Worm (Caenorhabditis elegans) whole organism, late embryonic: ENCODE results near the gene gcy-37.
A peak's percentile ranks its signal among the peaks of the same experiment; 100 is the strongest.

Experiments
- C08G9.2 ChIP-seq: sonication (generic microtip); optimal IDR thresholded peaks from 2 replicates; lab custom pipeline; 2016; ENCODE audit warnings: mild to moderate bottlenecking, missing genetic modification characterization, moderate library complexity, missing compliant biosample characterization
- K09A11.1 ChIP-seq: sonication (generic microtip); optimal IDR thresholded peaks from 2 replicates; lab custom pipeline; 2017; ENCODE audit warnings: antibody characterized with exemption, mild to moderate bottlenecking, missing genetic modification characterization, missing compliant biosample characterization; ENCODE audit not compliant: insufficient read depth
- T23F11.4 ChIP-seq: fragments of 200-800 bp; sonication (Bioruptor generic); optimal IDR thresholded peaks from 2 replicates; lab custom pipeline; 2018; ENCODE audit warnings: mild to moderate bottlenecking, missing genetic modification characterization, missing compliant biosample characterization
- Y22D7AL.16 ChIP-seq: sonication (generic microtip); optimal IDR thresholded peaks from 2 replicates; lab custom pipeline; 2016; ENCODE audit warnings: missing genetic modification characterization, missing compliant biosample characterization
- ahr-1 ChIP-seq: sonication (generic microtip); optimal IDR thresholded peaks from 2 replicates; lab custom pipeline; 2016; ENCODE audit warnings: missing genetic modification characterization, missing compliant biosample characterization
- ama-1 ChIP-seq: fragments of 150-350 bp; optimal IDR thresholded peaks from 2 replicates; lab custom pipeline; 2014
- ceh-14 ChIP-seq: sonication (generic microtip); optimal IDR thresholded peaks from 2 replicates; lab custom pipeline; 2016; ENCODE audit warnings: missing genotype, missing genetic modification characterization, missing compliant biosample characterization
- ceh-18 ChIP-seq: sonication (generic microtip); optimal IDR thresholded peaks from 2 replicates; lab custom pipeline; 2016; ENCODE audit warnings: missing genetic modification characterization, missing compliant biosample characterization
- ceh-19 ChIP-seq: fragments of 200-800 bp; sonication (Bioruptor generic); optimal IDR thresholded peaks from 2 replicates; lab custom pipeline; 2018; ENCODE audit warnings: mild to moderate bottlenecking, missing genetic modification characterization, missing compliant biosample characterization
- ceh-2 ChIP-seq: sonication (generic microtip); optimal IDR thresholded peaks from 2 replicates; lab custom pipeline; 2016; ENCODE audit warnings: missing genotype, missing genetic modification characterization, missing compliant biosample characterization
- ceh-24 ChIP-seq: sonication (generic microtip); optimal IDR thresholded peaks from 2 replicates; lab custom pipeline; 2016; ENCODE audit warnings: mild to moderate bottlenecking, missing genetic modification characterization, missing compliant biosample characterization
- ceh-30 ChIP-seq: fragments of 150-350 bp; optimal IDR thresholded peaks from 2 replicates; lab custom pipeline; 2014; ENCODE audit warnings: missing biosample characterization, missing genetic modification characterization
- ceh-31 ChIP-seq: sonication (generic microtip); optimal IDR thresholded peaks from 2 replicates; lab custom pipeline; 2016; ENCODE audit warnings: missing genetic modification characterization, missing compliant biosample characterization
- ceh-34 ChIP-seq: sonication (generic microtip); optimal IDR thresholded peaks from 2 replicates; lab custom pipeline; 2016; ENCODE audit warnings: mild to moderate bottlenecking, missing genetic modification characterization, missing compliant biosample characterization
- ceh-45 ChIP-seq: fragments of 200-800 bp; sonication (Bioruptor generic); IDR thresholded peaks from 2 replicates; pipeline ENCODE4 v1.3.6; 2022; ENCODE audit warnings: missing genetic modification reagents, missing genetic modification characterization, missing compliant biosample characterization
- ceh-48 ChIP-seq: sonication (generic microtip); optimal IDR thresholded peaks from 2 replicates; lab custom pipeline; 2016; ENCODE audit warnings: missing genetic modification characterization, inconsistent platforms, missing compliant biosample characterization
- ceh-9 ChIP-seq: sonication (generic microtip); optimal IDR thresholded peaks from 2 replicates; lab custom pipeline; 2016; ENCODE audit warnings: mild to moderate bottlenecking, missing genetic modification characterization, inconsistent platforms, missing compliant biosample characterization
- dmd-4 ChIP-seq: sonication (generic microtip); optimal IDR thresholded peaks from 2 replicates; lab custom pipeline; 2016; ENCODE audit warnings: borderline replicate concordance, missing genetic modification characterization, missing compliant biosample characterization
- dve-1 ChIP-seq: sonication (generic microtip); optimal IDR thresholded peaks from 2 replicates; lab custom pipeline; 2017; ENCODE audit warnings: antibody characterized with exemption, mild to moderate bottlenecking, missing genetic modification characterization, missing compliant biosample characterization
- elt-2 ChIP-seq: sonication (generic microtip); optimal IDR thresholded peaks from 2 replicates; lab custom pipeline; 2016; ENCODE audit warnings: missing genetic modification reagents, missing genetic modification characterization, missing compliant biosample characterization
- fax-1 ChIP-seq: sonication (generic microtip); optimal IDR thresholded peaks from 2 replicates; lab custom pipeline; 2016; ENCODE audit warnings: missing genotype, missing genetic modification characterization, missing compliant biosample characterization
- fkh-10 ChIP-seq: fragments of 150-350 bp; optimal IDR thresholded peaks from 2 replicates; lab custom pipeline; 2014; ENCODE audit warnings: missing biosample characterization, missing genetic modification reagents, missing genetic modification characterization
- gmeb-2 ChIP-seq: sonication (generic microtip); optimal IDR thresholded peaks from 2 replicates; lab custom pipeline; 2016; ENCODE audit warnings: missing genetic modification characterization, inconsistent platforms, missing compliant biosample characterization
- hlh-13 ChIP-seq: fragments of 200-800 bp; sonication (Bioruptor generic); optimal IDR thresholded peaks from 2 replicates; lab custom pipeline; 2018; ENCODE audit warnings: mild to moderate bottlenecking, missing genetic modification characterization, missing compliant biosample characterization
- hlh-6 ChIP-seq: sonication (generic microtip); optimal IDR thresholded peaks from 2 replicates; lab custom pipeline; 2016; ENCODE audit warnings: missing genotype, missing genetic modification characterization, missing compliant biosample characterization
- hlh-8 ChIP-seq: sonication (generic microtip); optimal IDR thresholded peaks from 2 replicates; lab custom pipeline; 2016; ENCODE audit warnings: missing genotype, missing genetic modification characterization, missing compliant biosample characterization
- mec-3 ChIP-seq: sonication (generic microtip); optimal IDR thresholded peaks from 2 replicates; lab custom pipeline; 2016; ENCODE audit warnings: borderline replicate concordance, missing genetic modification characterization, missing compliant biosample characterization
- nhr-232 ChIP-seq: sonication (generic microtip); optimal IDR thresholded peaks from 2 replicates; lab custom pipeline; 2016; ENCODE audit warnings: missing genetic modification characterization, missing compliant biosample characterization
- pat-9 ChIP-seq: fragments of 200-800 bp; sonication (Bioruptor generic); optimal IDR thresholded peaks from 2 replicates; lab custom pipeline; 2018; ENCODE audit warnings: mild to moderate bottlenecking, missing genetic modification characterization, moderate library complexity, missing compliant biosample characterization
- pha-4 ChIP-seq: fragments of 150-350 bp; optimal IDR thresholded peaks from 2 replicates; lab custom pipeline; 2018; ENCODE audit warnings: missing biosample characterization, missing genetic modification reagents, missing genetic modification characterization
- pros-1 ChIP-seq: fragments of 150-350 bp; optimal IDR thresholded peaks from 2 replicates; lab custom pipeline; 2014; ENCODE audit warnings: missing biosample characterization, missing genetic modification reagents, missing genetic modification characterization
- ref-2 ChIP-seq: sonication (generic microtip); optimal IDR thresholded peaks from 2 replicates; lab custom pipeline; 2016; ENCODE audit warnings: missing genetic modification characterization, missing compliant biosample characterization
- sdc-2 ChIP-seq: sonication (generic microtip); optimal IDR thresholded peaks from 2 replicates; lab custom pipeline; 2016; ENCODE audit warnings: missing genotype, missing genetic modification characterization, missing compliant biosample characterization
- sox-2 ChIP-seq: fragments of 200-800 bp; sonication (Bioruptor generic); IDR thresholded peaks from 2 replicates; pipeline ENCODE4 v1.3.6; 2022; ENCODE audit warnings: missing genetic modification reagents, missing genetic modification characterization, missing compliant biosample characterization
- sox-4 ChIP-seq: sonication (generic microtip); optimal IDR thresholded peaks from 2 replicates; lab custom pipeline; 2017; ENCODE audit warnings: mild to moderate bottlenecking, missing genetic modification characterization, inconsistent platforms, missing compliant biosample characterization
- ttx-3 ChIP-seq: sonication (generic microtip); optimal IDR thresholded peaks from 2 replicates; lab custom pipeline; 2016; ENCODE audit warnings: missing genetic modification reagents, missing genetic modification characterization, missing compliant biosample characterization
- unc-3 ChIP-seq, 2 experiments: fragments of 200-800 bp in 1 of 2; sonication (Bioruptor generic) in 1 of 2; sonication (generic microtip) in 1 of 2; conservative IDR thresholded peaks in 1 of 2; optimal IDR thresholded peaks in 1 of 2; 2 replicates each; pipeline versions ENCODE4 v1.3.6 to Lab custom; 2016 to 2022; ENCODE audit warnings: missing compliant biosample characterization in 2 of 2, missing genetic modification characterization in 2 of 2, missing genetic modification reagents in 1 of 2
- unc-55 ChIP-seq: sonication (generic microtip); optimal IDR thresholded peaks from 2 replicates; lab custom pipeline; 2017; ENCODE audit warnings: missing biosample characterization, missing genetic modification reagents, missing genetic modification characterization
- unc-86 ChIP-seq: sonication (generic microtip); optimal IDR thresholded peaks from 2 replicates; lab custom pipeline; 2016; ENCODE audit warnings: missing genetic modification characterization, missing compliant biosample characterization
- zip-5 ChIP-seq: sonication (generic microtip); optimal IDR thresholded peaks from 2 replicates; lab custom pipeline; 2016; ENCODE audit warnings: missing genetic modification characterization, missing compliant biosample characterization
- ztf-16 ChIP-seq: sonication (generic microtip); optimal IDR thresholded peaks from 2 replicates; lab custom pipeline; 2017; ENCODE audit warnings: missing genetic modification characterization, missing compliant biosample characterization

gcy-37 gene

DNA sequence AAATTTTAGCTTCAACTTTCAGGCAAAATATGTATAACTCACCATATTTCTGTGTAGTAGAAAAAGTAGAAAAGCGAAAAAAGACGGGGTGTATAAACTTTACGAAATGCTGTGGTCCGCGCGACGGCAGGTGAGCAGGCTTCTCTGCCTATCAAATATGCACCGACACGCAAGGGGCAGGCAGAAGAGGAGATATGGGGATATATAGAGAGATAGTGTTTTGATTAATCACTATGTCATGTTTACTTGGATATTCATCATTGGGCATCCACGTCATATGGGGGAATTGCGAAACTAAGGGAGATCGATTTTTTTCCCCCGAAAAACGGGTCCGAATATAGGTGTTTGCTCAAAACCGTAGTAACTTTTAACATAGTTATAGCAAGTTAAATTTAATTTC is at the start of gene gcy-37:
gcy-37 (minus strand) TSS at position 101 of the 400 bp plus-strand sequence.
- TF ChIP-seq ref-2 (tag; lab: Kevin White, UChicago) (no peak), dve-1 (tag; lab: Kevin White, UChicago) (no peak), ceh-31 (tag; lab: Kevin White, UChicago) (no peak), unc-55 (GFP tag; lab: Kevin White, UChicago) (no peak), ceh-14 (no peak), unc-86 (tag; lab: Kevin White, UChicago) (no peak)
- TF ChIP-seq, all 69 proteins: peak for 0

DNA sequence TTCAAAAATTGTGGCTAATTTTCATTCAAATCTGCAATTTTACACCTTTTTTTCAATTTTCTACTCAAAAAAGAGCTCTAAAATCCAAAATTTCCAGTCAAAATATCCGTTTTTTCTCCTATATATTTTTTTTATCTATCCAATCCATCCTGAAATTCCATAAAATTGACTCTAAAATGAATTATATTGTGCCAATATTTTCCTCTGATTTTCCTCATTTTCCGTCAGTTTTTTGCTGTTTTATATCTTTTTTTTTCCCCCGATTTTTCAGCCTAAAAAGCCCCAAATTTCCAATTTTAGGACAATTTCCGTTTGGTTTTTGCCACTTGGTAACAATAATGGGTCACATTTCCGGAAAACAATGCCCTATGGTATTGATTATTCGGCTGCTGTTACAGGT is 39.8 kb upstream of the gcy-37 start, which contains the start of gene Y71G10AR.4:
Y71G10AR.4 (plus strand) TSS at position 301 of the 400 bp plus-strand sequence.
- TF ChIP-seq ceh-2 (tag; lab: Kevin White, UChicago) (no peak), zip-5 (no peak), Y22D7AL.16 (tag; lab: Kevin White, UChicago) (no peak), ceh-14 (no peak), sox-2 (GFP tag; lab: Robert Waterston, UW) (no peak), ceh-24 (tag; lab: Kevin White, UChicago) (no peak), pat-9 (tag; lab: Kevin White, UChicago) (no peak), dmd-4 (tag; lab: Kevin White, UChicago) (no peak), fax-1 (no peak), fkh-10 (GFP tag; lab: Kevin White, UChicago) (no peak), ztf-16 (no peak), sdc-2 (no peak)

DNA sequence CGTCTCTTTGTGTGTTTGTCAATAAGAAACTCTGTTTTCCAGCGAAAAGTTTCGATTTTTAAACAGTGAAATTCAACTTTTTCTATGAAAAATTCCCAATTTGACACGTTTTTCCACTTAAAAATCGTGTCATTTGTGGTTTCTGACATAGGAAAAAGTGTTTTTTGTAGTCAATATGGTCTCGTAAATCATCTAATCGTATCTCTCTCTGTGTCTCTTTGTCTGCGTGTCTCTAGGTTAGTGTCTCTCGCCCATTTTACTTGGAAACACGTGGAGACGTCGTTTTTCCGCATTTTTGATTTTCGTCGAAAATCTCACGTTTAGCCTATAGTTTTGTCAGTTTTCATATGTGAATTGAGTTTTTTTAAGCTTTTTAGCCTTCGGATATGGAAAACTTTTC is 36.6 kb upstream of the gcy-37 start:
- no peak for TF ChIP-seq ceh-34

DNA sequence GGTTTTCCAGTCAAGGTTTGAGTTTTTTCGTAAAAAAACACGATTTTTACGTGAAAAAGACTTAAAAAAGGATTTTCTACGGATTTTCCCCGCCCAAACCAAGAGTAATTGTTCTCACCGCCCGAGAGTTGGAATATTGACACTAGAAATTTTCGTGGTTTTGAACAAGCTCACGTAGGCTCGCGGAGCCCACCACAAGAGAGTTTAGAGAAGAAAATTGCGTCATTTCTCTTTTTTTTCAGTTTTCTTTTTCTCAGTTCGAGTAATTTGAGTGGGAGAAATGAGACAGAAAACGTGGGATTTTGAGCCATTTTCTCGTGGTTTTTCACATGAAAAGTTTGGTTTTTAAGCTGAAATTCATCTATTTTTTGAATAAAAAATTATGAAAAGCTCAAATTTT is 34.6 kb upstream of the gcy-37 start:
- TF ChIP-seq dmd-4 (tag; lab: Kevin White, UChicago) (no peak), hlh-6 (tag; lab: Kevin White, UChicago) (no peak), ceh-2 (tag; lab: Kevin White, UChicago) (no peak), hlh-8 (tag; lab: Kevin White, UChicago) (no peak), ceh-14 (no peak), mec-3 (tag; lab: Kevin White, UChicago) (no peak), pat-9 (tag; lab: Kevin White, UChicago) (no peak), hlh-13 (no peak), ceh-18 (tag; lab: Kevin White, UChicago) (no peak), ztf-16 (no peak), gmeb-2 (no peak), unc-86 (tag; lab: Kevin White, UChicago) (no peak), nhr-232 (tag; lab: Kevin White, UChicago) (no peak), ceh-24 (tag; lab: Kevin White, UChicago) (no peak), sdc-2 (no peak), sox-4 (tag; lab: Kevin White, UChicago) (no peak), zip-5 (no peak)
- TF ChIP-seq, all 69 proteins: peak for 0

DNA sequence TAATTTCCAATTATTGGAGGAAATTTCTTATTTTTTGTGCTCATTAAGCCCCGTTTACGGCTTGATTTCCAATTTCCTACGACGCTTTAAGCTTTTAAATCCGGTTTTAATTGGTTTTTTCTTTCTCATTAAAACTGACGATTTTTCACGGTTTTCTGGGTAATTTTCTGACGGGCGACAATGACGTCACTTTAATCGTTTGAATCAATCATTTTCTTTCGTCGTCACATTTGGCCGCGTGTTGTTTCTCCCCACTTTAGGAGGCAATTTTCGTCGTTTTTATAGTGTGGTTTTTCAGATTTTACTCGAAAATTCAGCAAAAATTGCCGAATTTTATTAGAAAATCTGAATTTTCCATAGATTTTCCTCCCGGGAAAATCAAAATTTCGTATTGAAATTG is 34.1 kb upstream of the gcy-37 start:
- no peak for TF ChIP-seq unc-3 (GFP tag; conservative IDR thresholded peaks at IDR 0.05; lab: Robert Waterston, UW)
- no peak for TF ChIP-seq unc-3 (tag; optimal IDR thresholded peaks at IDR 0.05; lab: Kevin White, UChicago)
- TF ChIP-seq ceh-14: peak; percentile 33
- TF ChIP-seq ceh-30: no peak

DNA sequence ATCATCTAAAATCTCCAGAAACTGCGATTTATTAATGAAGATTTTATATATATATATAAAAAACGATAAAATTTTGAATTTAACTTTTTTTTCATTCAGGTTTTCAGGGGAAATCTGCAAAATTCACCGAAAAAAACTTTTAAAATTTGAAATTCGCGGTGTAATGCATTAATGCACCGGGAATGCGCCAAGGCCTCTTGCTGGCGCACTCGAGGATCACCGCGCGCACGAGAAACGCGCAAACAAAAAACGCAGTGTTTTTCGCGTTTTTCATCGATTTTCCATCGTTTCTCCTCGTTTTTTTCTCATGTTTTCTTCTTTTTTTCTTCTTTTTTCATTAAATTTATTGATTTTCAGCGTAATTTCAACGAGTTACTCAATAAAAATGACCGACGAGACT is 18.6 kb upstream of the gcy-37 start, which contains the start of gene hrpu-2:
hrpu-2 (plus strand) TSS at position 352 of the 400 bp plus-strand sequence.
- TF ChIP-seq sdc-2 (no peak), ttx-3 (no peak), sox-4 (tag; lab: Kevin White, UChicago) (no peak), pros-1 (no peak), unc-3 (GFP tag; conservative IDR thresholded peaks at IDR 0.05; lab: Robert Waterston, UW) (no peak), unc-3 (tag; optimal IDR thresholded peaks at IDR 0.05; lab: Kevin White, UChicago) (no peak), ceh-9 (tag; lab: Kevin White, UChicago) (no peak), dve-1 (tag; lab: Kevin White, UChicago) (no peak), nhr-232 (tag; lab: Kevin White, UChicago) (no peak), K09A11.1 (no peak), hlh-8 (tag; lab: Kevin White, UChicago) (no peak), ama-1 (lab: Kevin White, UChicago) (no peak), ceh-48 (tag; lab: Kevin White, UChicago) (peak; percentile 58), ceh-45 (GFP tag; lab: Robert Waterston, UW) (no peak), ceh-19 (GFP tag; lab: Kevin White, UChicago) (no peak), unc-55 (GFP tag; lab: Kevin White, UChicago) (peak; percentile 56), C08G9.2 (tag; lab: Kevin White, UChicago) (no peak), ahr-1 (tag; lab: Kevin White, UChicago) (no peak), pha-4 (tag; lab: Kevin White, UChicago) (no peak), elt-2 (tag; lab: Kevin White, UChicago) (peak; percentile 18), T23F11.4 (GFP tag; lab: Kevin White, UChicago) (no peak), ceh-30 (no peak)
